Worm (Caenorhabditis elegans) whole organism, mixed stage, embryonic: ENCODE measurements around the gene R74.2.

ENCODE experiments used
- M03D4.4 ChIP-seq: sonication (generic microtip); optimal IDR thresholded peaks from 2 replicates; lab custom pipeline; 2017; ENCODE audit warnings: mild to moderate bottlenecking, missing genetic modification characterization, missing compliant biosample characterization
- elt-3 ChIP-seq: fragments of 150-350 bp; optimal IDR thresholded peaks from 2 replicates; lab custom pipeline; 2014; ENCODE audit warnings: missing biosample characterization, missing genetic modification characterization
- nhr-237 ChIP-seq: fragments of 150-350 bp; optimal IDR thresholded peaks from 2 replicates; lab custom pipeline; 2014; ENCODE audit warnings: missing biosample characterization, missing genetic modification characterization
- nhr-28 ChIP-seq: fragments of 150-350 bp; optimal IDR thresholded peaks from 2 replicates; lab custom pipeline; 2014; ENCODE audit warnings: missing biosample characterization, missing genetic modification characterization
- nhr-76 ChIP-seq: sonication (generic microtip); optimal IDR thresholded peaks from 2 replicates; lab custom pipeline; 2017; ENCODE audit warnings: missing biosample characterization, missing genetic modification characterization
- unc-39 ChIP-seq: fragments of 150-350 bp; optimal IDR thresholded peaks from 2 replicates; lab custom pipeline; 2014; ENCODE audit warnings: missing biosample characterization, missing genetic modification characterization
- ztf-11 ChIP-seq: fragments of 150-350 bp; optimal IDR thresholded peaks from 2 replicates; lab custom pipeline; 2014; ENCODE audit warnings: missing biosample characterization, missing genetic modification characterization

ce11 chrIII:4160937-4161336 is 27.0 kb upstream of the R74.2 start, which contains the start of gene C01G12.16:
- TF ChIP-seq nhr-28 (tag; lab: Kevin White, UChicago) = no peak
- no peak for TF ChIP-seq elt-3 (tag; lab: Kevin White, UChicago)
- TF ChIP-seq nhr-237 (tag; lab: Kevin White, UChicago) = no peak
- TF ChIP-seq nhr-76 (tag; lab: Kevin White, UChicago) = no peak
- no peak for TF ChIP-seq unc-39 (tag; lab: Kevin White, UChicago)
- TF ChIP-seq M03D4.4 (tag; lab: Kevin White, UChicago) = no peak
- no peak for TF ChIP-seq ztf-11 (tag; lab: Kevin White, UChicago)
